Worm (Caenorhabditis elegans) whole organism, L1 larva: Measurements from ENCODE around the gene R02D1.2.
"Not testable (repeated sequence)": the region's sequence is repeated elsewhere in the genome, so short reads cannot be mapped to it uniquely, and the experiment has no call there.

Source experiments
- C16A3.4 ChIP-seq: fragments of 150-350 bp; optimal IDR thresholded peaks from 2 replicates; lab custom pipeline; 2014; ENCODE audit warnings: missing biosample characterization, missing genetic modification characterization
- C34B4.2 ChIP-seq: sonication (generic microtip); optimal IDR thresholded peaks from 2 replicates; lab custom pipeline; 2017; ENCODE audit warnings: mild to moderate bottlenecking, missing genetic modification characterization, missing compliant biosample characterization
- ceh-8 ChIP-seq: fragments of 200-800 bp; sonication (Bioruptor generic); optimal IDR thresholded peaks from 2 replicates; lab custom pipeline; 2018; ENCODE audit warnings: mild to moderate bottlenecking, missing genetic modification characterization, moderate library complexity, missing compliant biosample characterization
- ceh-88 ChIP-seq: fragments of 200-800 bp; sonication (Bioruptor generic); IDR thresholded peaks from 2 replicates; pipeline ENCODE4 v1.3.6; 2022; ENCODE audit warnings: missing genetic modification characterization, missing compliant biosample characterization
- fkh-10 ChIP-seq: sonication (generic microtip); optimal IDR thresholded peaks from 2 replicates; lab custom pipeline; 2017; ENCODE audit warnings: missing biosample characterization, missing genetic modification reagents, missing genetic modification characterization
- fkh-8 ChIP-seq: sonication (generic microtip); optimal IDR thresholded peaks from 2 replicates; lab custom pipeline; 2016; ENCODE audit warnings: mild to moderate bottlenecking, missing genetic modification characterization, missing compliant biosample characterization
- lin-39 ChIP-seq: fragments of 150-350 bp; optimal IDR thresholded peaks from 2 replicates; lab custom pipeline; 2014; ENCODE audit warnings: missing biosample characterization, missing genetic modification reagents, missing genetic modification characterization
- mab-9 ChIP-seq: fragments of 200-800 bp; sonication (Bioruptor generic); IDR thresholded peaks from 2 replicates; pipeline ENCODE4 v1.3.6; 2022; ENCODE audit warnings: missing genetic modification reagents, missing genetic modification characterization, missing compliant biosample characterization
- nhr-28 ChIP-seq: fragments of 150-350 bp; optimal IDR thresholded peaks from 2 replicates; lab custom pipeline; 2014; ENCODE audit warnings: missing biosample characterization, missing genetic modification characterization
- nhr-77 ChIP-seq: fragments of 150-350 bp; optimal IDR thresholded peaks from 2 replicates; lab custom pipeline; 2014; ENCODE audit warnings: missing biosample characterization, missing genetic modification characterization
- rnt-1 ChIP-seq: sonication (generic microtip); optimal IDR thresholded peaks from 2 replicates; lab custom pipeline; 2016; ENCODE audit warnings: mild to moderate bottlenecking, missing genetic modification characterization, moderate library complexity, missing compliant biosample characterization
- skn-1 ChIP-seq: fragments of 150-350 bp; optimal IDR thresholded peaks from 2 replicates; lab custom pipeline; 2014; ENCODE audit warnings: missing biosample characterization, missing genetic modification characterization
- sox-4 ChIP-seq: sonication (generic microtip); optimal IDR thresholded peaks from 2 replicates; lab custom pipeline; 2016; ENCODE audit warnings: missing genetic modification characterization, missing compliant biosample characterization
- sup-37 ChIP-seq: fragments of 200-800 bp; sonication (Bioruptor generic); optimal IDR thresholded peaks from 2 replicates; lab custom pipeline; 2018; ENCODE audit warnings: mild to moderate bottlenecking, missing genetic modification characterization, missing compliant biosample characterization
- vab-15 ChIP-seq: sonication (generic microtip); optimal IDR thresholded peaks from 2 replicates; lab custom pipeline; 2017; ENCODE audit warnings: missing genotype, mild to moderate bottlenecking, missing genetic modification characterization, missing compliant biosample characterization
- xbp-1 ChIP-seq: sonication (generic microtip); optimal IDR thresholded peaks from 2 replicates; lab custom pipeline; 2016; ENCODE audit warnings: missing genetic modification characterization, missing compliant biosample characterization
- zip-4 ChIP-seq: fragments of 200-800 bp; sonication (Bioruptor generic); optimal IDR thresholded peaks from 2 replicates; lab custom pipeline; 2018; ENCODE audit warnings: mild to moderate bottlenecking, missing genetic modification characterization, moderate library complexity, missing compliant biosample characterization
- ztf-11 ChIP-seq, 2 experiments: sonication (generic microtip); optimal IDR thresholded peaks; 2 replicates each; lab custom pipeline; 2016 to 2017; ENCODE audit warnings: missing genetic modification characterization in 2 of 2, missing biosample characterization in 1 of 2, missing compliant biosample characterization in 1 of 2

R02D1.2 gene

ce11 chrV:4273372-4273771, 49.2 kb downstream of the R02D1.2 start:
- TF ChIP-seq nhr-77 (tag; lab: Kevin White, UChicago) (no peak), vab-15 (tag; lab: Kevin White, UChicago) (no peak), sox-4 (no peak), ceh-8 (GFP tag; lab: Kevin White, UChicago) (no peak), rnt-1 (tag; lab: Kevin White, UChicago) (no peak), lin-39 (tag; lab: Kevin White, UChicago) (no peak), ztf-11 (tag; optimal IDR thresholded peaks at IDR 0.05; lab: Kevin White, UChicago) (no peak), xbp-1 (tag; lab: Kevin White, UChicago) (no peak), C16A3.4 (tag; lab: Kevin White, UChicago) (no peak), C34B4.2 (tag; lab: Kevin White, UChicago) (no peak), mab-9 (GFP tag; lab: Robert Waterston, UW) (no peak), fkh-8 (no peak), nhr-28 (tag; lab: Kevin White, UChicago) (no peak), fkh-10 (GFP tag; lab: Kevin White, UChicago) (no peak), zip-4 (no peak)

- not testable (repeated sequence) for TF ChIP-seq sup-37 (GFP tag; lab: Kevin White, UChicago); skn-1 (tag; lab: Kevin White, UChicago); ceh-88 (GFP tag; lab: Robert Waterston, UW)
- TF ChIP-seq, all 84 proteins: peak for 0; not testable (repeated sequence) for 84
Observed at ce11 chrV:4271258-4271657, 51.3 kb downstream of the R02D1.2 start, which contains the start of gene srt-38. TSS of gene srt-38 (minus strand) at chrV:4271358.
